Worm (Caenorhabditis elegans): ENCODE results near the gene ifbp-1.

- TF ChIP-seq pqm-1 (tag; optimal IDR thresholded peaks at IDR 0.05) = no peak
- no peak for TF ChIP-seq pax-1 (tag; optimal IDR thresholded peaks at IDR 0.05)
- no peak for TF ChIP-seq ztf-16 (tag; optimal IDR thresholded peaks at IDR 0.05)
- no peak for TF ChIP-seq unc-3 (GFP tag; conservative IDR thresholded peaks at IDR 0.05)
- no peak for TF ChIP-seq unc-3 (tag; optimal IDR thresholded peaks at IDR 0.05)
- TF ChIP-seq ceh-6 (GFP tag; optimal IDR thresholded peaks at IDR 0.05) = no peak
- TF ChIP-seq nhr-11 (tag; optimal IDR thresholded peaks at IDR 0.05) = no peak
These were observed 40.6 kb upstream of the ifbp-1 start, which contains the start of gene srv-8 for ce11 chrV:13420640-13421039.
